Worm (Caenorhabditis elegans) whole organism, L2 larva: ENCODE data around the gene H40L08.7.

Experiments used
- fos-1 ChIP-seq: fragments of 150-350 bp; optimal IDR thresholded peaks from 2 replicates; lab custom pipeline; 2014; ENCODE audit warnings: missing biosample characterization, missing genetic modification characterization
- nhr-12 ChIP-seq: fragments of 150-350 bp; optimal IDR thresholded peaks from 2 replicates; lab custom pipeline; 2014; ENCODE audit warnings: missing biosample characterization, missing genetic modification characterization
- peb-1 ChIP-seq: fragments of 150-350 bp; optimal IDR thresholded peaks from 2 replicates; lab custom pipeline; 2014; ENCODE audit warnings: missing biosample characterization, missing genetic modification characterization

DNA sequence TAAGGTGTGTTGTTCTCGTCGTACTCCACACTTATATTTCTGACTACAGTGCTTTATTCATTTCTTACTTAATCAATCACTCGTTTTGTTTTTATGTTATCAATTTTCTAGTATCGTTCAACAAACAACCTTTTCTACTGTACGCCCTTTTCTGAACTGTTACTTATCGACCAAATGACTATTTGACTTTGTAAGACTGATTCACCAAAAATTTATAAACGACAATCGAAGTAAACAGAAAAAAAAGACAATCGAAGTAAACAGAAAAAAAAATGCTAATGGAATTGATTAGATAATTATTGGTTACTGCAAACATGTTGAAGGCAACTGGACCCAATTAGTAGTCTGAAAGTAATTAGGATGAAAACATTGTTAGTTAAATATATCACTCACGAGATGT, 27.5 kb downstream of the H40L08.7 start:
- no peak for TF ChIP-seq fos-1 (tag; lab: Kevin White, UChicago)
- no peak for TF ChIP-seq nhr-12 (tag; lab: Kevin White, UChicago)
- no peak for TF ChIP-seq peb-1
